Fruit fly (Drosophila melanogaster): ENCODE data around the gene CG4438.

CG4438 gene

DNA sequence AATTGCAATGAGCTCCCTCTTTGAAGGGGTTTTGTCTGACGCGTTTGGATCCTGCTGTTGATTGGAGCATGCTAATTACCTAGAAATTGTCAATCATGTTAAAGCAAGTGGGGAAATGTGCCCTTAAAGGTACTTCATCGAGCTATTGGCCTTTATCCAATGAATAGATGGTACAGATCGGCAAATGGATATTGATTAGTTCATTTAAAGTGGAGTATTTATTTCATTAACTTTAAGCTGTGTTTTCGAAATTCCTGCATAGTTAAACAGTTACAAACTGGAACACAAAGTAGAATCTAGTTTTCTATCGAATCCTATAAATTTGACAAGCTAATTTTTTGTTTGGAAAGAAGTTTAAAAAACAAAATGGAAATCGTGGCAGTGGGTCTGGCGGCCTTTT, 30.4 kb downstream of the CG4438 start, which contains the start of gene CG34181:
CG34181 (plus strand) TSS at position 301 of the 400 bp plus-strand sequence.
- TF ChIP-seq ttk (optimal IDR thresholded peaks at IDR 0.05): no peak
- no peak for TF ChIP-seq insv (optimal IDR thresholded peaks at IDR 0.05)
- TF ChIP-seq Sin3A (optimal IDR thresholded peaks at IDR 0.05): no peak
- no peak for TF ChIP-seq psq (optimal IDR thresholded peaks at IDR 0.05)
- TF ChIP-seq Myc (optimal IDR thresholded peaks at IDR 0.05): no peak
- TF ChIP-seq h (optimal IDR thresholded peaks at IDR 0.05): no peak

DNA sequence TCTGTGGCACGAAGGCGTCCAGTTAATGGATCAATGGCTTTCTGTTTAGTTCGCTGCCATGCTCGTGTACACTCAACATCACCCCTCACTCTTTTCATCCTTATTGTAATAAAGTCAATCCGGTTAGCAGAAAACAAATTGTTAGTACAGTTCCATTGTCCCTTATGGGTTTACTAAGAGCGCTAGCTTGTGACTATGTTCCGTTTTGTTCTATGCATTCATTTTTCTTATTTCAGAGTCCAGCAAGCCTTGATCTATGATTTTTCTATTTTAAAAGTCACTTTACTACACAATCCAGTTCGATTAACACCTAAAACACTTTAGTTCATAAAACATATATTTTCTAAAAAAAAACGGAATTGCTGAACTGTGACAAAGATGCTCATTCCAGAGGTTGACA, 47.6 kb downstream of the CG4438 start, which contains the start of gene CG13110:
CG13110 (plus strand) TSS at position 301 of the 400 bp plus-strand sequence.
- no peak for TF ChIP-seq h (optimal IDR thresholded peaks at IDR 0.05)
- no peak for TF ChIP-seq insv (optimal IDR thresholded peaks at IDR 0.05)
- TF ChIP-seq Sin3A (optimal IDR thresholded peaks at IDR 0.05): no peak
- no peak for TF ChIP-seq Myc (optimal IDR thresholded peaks at IDR 0.05)
- no peak for TF ChIP-seq ttk (optimal IDR thresholded peaks at IDR 0.05)
- TF ChIP-seq psq (optimal IDR thresholded peaks at IDR 0.05): no peak

DNA sequence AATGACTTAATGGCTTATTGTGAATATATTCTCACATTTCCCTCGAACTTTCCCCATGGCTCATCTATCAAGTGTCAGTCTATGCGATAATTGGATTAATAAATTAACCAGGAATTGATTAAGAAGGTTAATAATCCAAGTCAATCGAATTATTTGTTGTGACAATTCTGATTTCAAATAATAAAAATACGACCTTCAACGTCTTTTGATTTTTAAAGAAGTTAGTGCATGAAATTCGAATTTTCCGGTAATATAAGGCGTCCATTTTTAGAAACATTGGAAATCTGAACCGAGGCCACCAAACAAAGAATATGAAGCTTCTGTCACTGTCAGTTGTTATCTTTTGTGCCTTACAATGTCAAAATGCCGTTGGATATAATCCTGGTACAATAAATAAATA, 48.5 kb downstream of the CG4438 start, which contains the start of gene CG43350:
CG43350 (plus strand) TSS at position 301 of the 400 bp plus-strand sequence.
- TF ChIP-seq ttk (optimal IDR thresholded peaks at IDR 0.05) (no peak), h (optimal IDR thresholded peaks at IDR 0.05) (no peak), insv (optimal IDR thresholded peaks at IDR 0.05) (no peak), Myc (optimal IDR thresholded peaks at IDR 0.05) (no peak)
